Worm (Caenorhabditis elegans): ENCODE measurements around the gene smoc-1.

The smoc-1 gene

ce11 chrV:11800486-11800885, 43.0 kb downstream of the smoc-1 start:
- no peak for TF ChIP-seq tbx-2 (tag; optimal IDR thresholded peaks at IDR 0.05)
- TF ChIP-seq nhr-25 (tag; optimal IDR thresholded peaks at IDR 0.05) = peak; percentile 50
- peak; percentile 2 for TF ChIP-seq mdl-1 (tag; optimal IDR thresholded peaks at IDR 0.05)
- TF ChIP-seq eor-1 (tag; optimal IDR thresholded peaks at IDR 0.05) = no peak
- peak; percentile 55 for TF ChIP-seq nhr-43 (tag; optimal IDR thresholded peaks at IDR 0.05; ENCODE audit: poor library complexity, severe bottlenecking)
- TF ChIP-seq egl-27 (tag; optimal IDR thresholded peaks at IDR 0.05) = no peak
- TF ChIP-seq skn-1 (tag; optimal IDR thresholded peaks at IDR 0.05) = no peak
- TF ChIP-seq lsy-12 (tag; optimal IDR thresholded peaks at IDR 0.05) = no peak
- TF ChIP-seq nfya-1 (tag; optimal IDR thresholded peaks at IDR 0.05; ENCODE audit: insufficient read depth) = peak; percentile 36
- no peak for TF ChIP-seq aly-2 (tag; optimal IDR thresholded peaks at IDR 0.05)
- TF ChIP-seq fos-1 (tag; optimal IDR thresholded peaks at IDR 0.05) = no peak

DNA sequence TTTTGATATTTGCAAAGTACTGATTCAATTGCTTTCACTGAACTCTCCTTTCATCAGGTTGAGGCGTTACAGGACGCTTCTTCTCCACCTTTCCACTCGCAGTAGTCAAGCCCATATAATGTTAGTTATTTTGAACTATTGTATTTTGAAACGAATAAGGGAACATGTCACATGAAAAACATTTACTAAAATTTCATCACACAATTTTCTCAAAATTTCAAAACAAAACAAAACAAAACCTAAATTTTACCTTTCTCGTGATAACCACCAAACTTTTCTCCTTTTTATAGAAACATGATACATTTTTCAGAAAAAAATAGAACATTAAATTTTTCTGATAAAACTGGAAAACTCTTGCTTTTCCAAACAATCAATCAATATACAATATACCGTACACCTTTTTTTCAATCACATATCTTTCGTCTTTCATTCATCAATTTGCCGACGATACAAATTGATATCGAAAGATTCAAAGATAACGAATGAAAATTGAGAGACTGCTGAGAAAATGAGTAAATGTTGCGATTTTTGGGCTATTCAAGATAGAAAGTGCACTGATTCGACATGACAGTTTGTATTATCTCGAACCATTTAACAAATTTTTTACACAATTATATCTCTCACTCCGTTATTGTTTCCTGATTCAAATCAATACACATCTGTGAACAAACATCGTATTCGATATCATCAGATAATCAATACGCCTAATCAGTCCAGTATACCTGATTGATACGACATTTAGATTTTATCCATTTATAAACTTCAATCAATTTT, 43.8 kb downstream of the smoc-1 start:
- TF ChIP-seq nhr-43 (tag; optimal IDR thresholded peaks at IDR 0.05; ENCODE audit: poor library complexity, severe bottlenecking) (peak; percentile 75), ceh-9 (tag; optimal IDR thresholded peaks at IDR 0.05) (no peak), elt-3 (tag; optimal IDR thresholded peaks at IDR 0.05) (peak in 2 of 3 experiments; percentile 76 to 86), nhr-76 (tag; optimal IDR thresholded peaks at IDR 0.05) (peak; percentile 62), unc-62 (GFP tag; optimal IDR thresholded peaks at IDR 0.05) (no peak), skn-1 (tag; optimal IDR thresholded peaks at IDR 0.05) (no peak), egl-5 (tag; optimal IDR thresholded peaks at IDR 0.05) (no peak), nhr-25 (tag; optimal IDR thresholded peaks at IDR 0.05) (peak; percentile 39), elt-2 (tag; optimal IDR thresholded peaks at IDR 0.05) (peak; percentile 40), ceh-28 (tag; optimal IDR thresholded peaks at IDR 0.05) (peak; percentile 68), nhr-12 (tag; optimal IDR thresholded peaks at IDR 0.05) (no peak), nhr-23 (tag; optimal IDR thresholded peaks at IDR 0.05) (peak; percentile 74), tbx-2 (tag; optimal IDR thresholded peaks at IDR 0.05) (peak; percentile 46)

DNA sequence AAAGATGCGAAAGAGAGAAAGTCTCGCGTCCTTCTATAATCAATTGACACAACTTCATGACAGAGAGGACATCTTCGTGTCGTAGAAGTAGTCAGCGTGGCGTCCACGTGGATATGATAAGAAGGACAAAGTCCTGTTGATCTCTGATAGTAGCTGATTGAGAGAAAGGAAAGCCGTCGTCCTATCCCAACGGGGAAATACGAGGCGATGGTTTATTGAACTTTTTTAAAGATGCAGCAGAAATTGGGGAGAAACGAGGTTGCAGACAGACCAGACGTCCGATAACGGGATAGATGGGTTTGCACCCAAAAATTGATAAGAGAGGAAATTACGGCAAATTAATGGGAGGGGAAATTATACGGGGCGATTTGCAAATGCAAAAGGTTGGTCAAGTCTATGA, 45.0 kb downstream of the smoc-1 start:
- TF ChIP-seq lsy-12 (tag; optimal IDR thresholded peaks at IDR 0.05) = peak; percentile 65
- peak; percentile 96 for TF ChIP-seq nhr-25 (tag; optimal IDR thresholded peaks at IDR 0.05)
- TF ChIP-seq zag-1 (tag; optimal IDR thresholded peaks at IDR 0.05) = no peak
- TF ChIP-seq ztf-11 (tag; optimal IDR thresholded peaks at IDR 0.05) = no peak
- no peak for TF ChIP-seq ama-1 (optimal IDR thresholded peaks at IDR 0.05)
- TF ChIP-seq nhr-77 (tag; optimal IDR thresholded peaks at IDR 0.05) = no peak
- TF ChIP-seq nhr-28 (tag; optimal IDR thresholded peaks at IDR 0.05) = no peak
- TF ChIP-seq hmg-11 (tag; optimal IDR thresholded peaks at IDR 0.05) = no peak
- TF ChIP-seq elt-2 (tag; optimal IDR thresholded peaks at IDR 0.05) = peak; percentile 32
- no peak for TF ChIP-seq ztf-4 (tag; optimal IDR thresholded peaks at IDR 0.05)
- TF ChIP-seq daf-12 (tag; optimal IDR thresholded peaks at IDR 0.05) = no peak
- no peak for TF ChIP-seq eor-1 (tag; optimal IDR thresholded peaks at IDR 0.05)
- TF ChIP-seq unc-39 (tag; optimal IDR thresholded peaks at IDR 0.05) = no peak
- TF ChIP-seq nfya-1 (tag; optimal IDR thresholded peaks at IDR 0.05; ENCODE audit: insufficient read depth) = peak; percentile 27
- TF ChIP-seq lin-39 (tag; optimal IDR thresholded peaks at IDR 0.05) = no peak
- TF ChIP-seq nhr-11 (tag; optimal IDR thresholded peaks at IDR 0.05) = no peak
- no peak for TF ChIP-seq ceh-16 (tag; optimal IDR thresholded peaks at IDR 0.05)
- peak; percentile 90 for TF ChIP-seq egl-27 (tag; optimal IDR thresholded peaks at IDR 0.05)
- peak; percentile 98 for TF ChIP-seq nhr-23 (tag; optimal IDR thresholded peaks at IDR 0.05)
- no peak for TF ChIP-seq aly-2 (tag; optimal IDR thresholded peaks at IDR 0.05)
- TF ChIP-seq R02D3.7 (tag; optimal IDR thresholded peaks at IDR 0.05) = peak; percentile 69
- TF ChIP-seq sea-2 (GFP tag; optimal IDR thresholded peaks at IDR 0.05) = no peak
- TF ChIP-seq pha-4 (tag; optimal IDR thresholded peaks at IDR 0.05) = no peak
- TF ChIP-seq nhr-76 (tag; optimal IDR thresholded peaks at IDR 0.05) = no peak
- no peak for TF ChIP-seq nhr-12 (tag; optimal IDR thresholded peaks at IDR 0.05)
- TF ChIP-seq skn-1 (tag; optimal IDR thresholded peaks at IDR 0.05) = no peak
- no peak for TF ChIP-seq fkh-2 (tag; optimal IDR thresholded peaks at IDR 0.05)
- TF ChIP-seq lin-15B (tag; optimal IDR thresholded peaks at IDR 0.05) = no peak
- peak; percentile 81 to 94 (median 89) for TF ChIP-seq elt-3 (tag; optimal IDR thresholded peaks at IDR 0.05)
- TF ChIP-seq mml-1 (tag; optimal IDR thresholded peaks at IDR 0.05) = peak; percentile 60
- peak; percentile 86 for TF ChIP-seq tbx-2 (tag; optimal IDR thresholded peaks at IDR 0.05)
- TF ChIP-seq elt-1 (tag; optimal IDR thresholded peaks at IDR 0.05) = no peak
- peak; percentile 99 for TF ChIP-seq nhr-43 (tag; optimal IDR thresholded peaks at IDR 0.05; ENCODE audit: poor library complexity, severe bottlenecking)
- no peak for TF ChIP-seq fos-1 (tag; optimal IDR thresholded peaks at IDR 0.05)
- peak; percentile 76 for TF ChIP-seq mdl-1 (tag; optimal IDR thresholded peaks at IDR 0.05)
- no peak for TF ChIP-seq snpc-4 (tag; optimal IDR thresholded peaks at IDR 0.05)
- TF ChIP-seq fkh-10 (GFP tag; optimal IDR thresholded peaks at IDR 0.05) = no peak
- TF ChIP-seq unc-62 (GFP tag; optimal IDR thresholded peaks at IDR 0.05) = peak; percentile 23
- TF ChIP-seq jun-1 (tag; optimal IDR thresholded peaks at IDR 0.05) = peak; percentile 46
- no peak for TF ChIP-seq nhr-67 (tag; optimal IDR thresholded peaks at IDR 0.05)
- TF ChIP-seq ceh-28 (tag; optimal IDR thresholded peaks at IDR 0.05) = peak; percentile 41
